Fruit fly (Drosophila melanogaster) whole organism, adult: ENCODE data around the gene Parg.

ENCODE experiments used
- CG5204 ChIP-seq: fragments of 200-800 bp; sonication (Bioruptor generic); optimal IDR thresholded peaks from 2 replicates; lab custom pipeline; 2016; ENCODE audit warnings: missing biosample characterization, missing genetic modification characterization
- CG7101 ChIP-seq: fragments of 200-800 bp; sonication (Bioruptor generic); optimal IDR thresholded peaks from 2 replicates; lab custom pipeline; 2018; ENCODE audit warnings: missing biosample characterization, mild to moderate bottlenecking, missing genetic modification characterization, moderate library complexity
- Clk ChIP-seq: fragments of 200-800 bp; sonication (Bioruptor generic); optimal IDR thresholded peaks from 2 replicates; lab custom pipeline; 2017; ENCODE audit warnings: missing biosample characterization, missing genetic modification characterization
- Crg-1 ChIP-seq: fragments of 200-800 bp; sonication (Bioruptor generic); optimal IDR thresholded peaks from 2 replicates; lab custom pipeline; 2016; ENCODE audit warnings: missing biosample characterization, missing genetic modification characterization
- Hr96 ChIP-seq: fragments of 200-800 bp; sonication (Bioruptor generic); optimal IDR thresholded peaks from 2 replicates; lab custom pipeline; 2016; ENCODE audit warnings: missing biosample characterization, missing genetic modification characterization
- Mnt ChIP-seq: fragments of 200-800 bp; sonication (Bioruptor generic); optimal IDR thresholded peaks from 2 replicates; lab custom pipeline; 2016; ENCODE audit warnings: missing biosample characterization, mild to moderate bottlenecking, missing genetic modification characterization
- cic ChIP-seq: fragments of 200-800 bp; sonication (Bioruptor generic); optimal IDR thresholded peaks from 2 replicates; lab custom pipeline; 2017; ENCODE audit warnings: missing biosample characterization, mild to moderate bottlenecking, missing genetic modification characterization, moderate library complexity
- cnc ChIP-seq, 2 experiments: fragments of >200 bp; optimal IDR thresholded peaks; 2 replicates each; lab custom pipeline; 2017
- ovo ChIP-seq: fragments of 200-800 bp; sonication (Bioruptor generic); optimal IDR thresholded peaks from 2 replicates; lab custom pipeline; 2016; ENCODE audit warnings: missing biosample characterization, missing genetic modification characterization
- pad ChIP-seq: fragments of 200-800 bp; sonication (Bioruptor generic); optimal IDR thresholded peaks from 3 replicates; lab custom pipeline; 2017; ENCODE audit warnings: missing biosample characterization, missing genetic modification characterization, mild to moderate bottlenecking, moderate library complexity, missing genetic modification reagents
- tj ChIP-seq: fragments of 200-800 bp; sonication (Bioruptor generic); optimal IDR thresholded peaks from 3 replicates; lab custom pipeline; 2017; ENCODE audit warnings: missing biosample characterization, mild to moderate bottlenecking, missing genetic modification characterization, moderate library complexity

dm6 chrX:3720176-3720981 lies 49.1 kb upstream of the Parg start:
- TF ChIP-seq ovo (GFP tag; lab: Kevin White, UChicago): no peak
- TF ChIP-seq CG5204 (GFP tag; lab: Kevin White, UChicago): no peak
- peak; percentile 5 for TF ChIP-seq Mnt
- no peak for TF ChIP-seq Clk (GFP tag; lab: Kevin White, UChicago)
- no peak for TF ChIP-seq cnc (optimal IDR thresholded peaks at IDR 0.05; lab: Kevin White, UChicago)
- TF ChIP-seq Hr96 (GFP tag; lab: Kevin White, UChicago): no peak
- TF ChIP-seq cic (GFP tag; lab: Kevin White, UChicago): no peak
- peak; percentile 87 for TF ChIP-seq tj
- no peak for TF ChIP-seq pad
- TF ChIP-seq Crg-1 (GFP tag; lab: Kevin White, UChicago): peak; percentile 48
- TF ChIP-seq CG7101: no peak
